Fruit fly (Drosophila melanogaster): Measurements from ENCODE around the gene CG1504.
"Not testable (repeated sequence)": the region's sequence is repeated elsewhere in the genome, so short reads cannot be mapped to it uniquely, and the experiment has no call there.

The CG1504 gene

dm6 chrX:20330278-20330677, at the start of gene CG1504:
CG1504 (minus strand) TSS chrX:20330372.
- TF ChIP-seq CG8478 (optimal IDR thresholded peaks at IDR 0.05) = no peak
- TF ChIP-seq CTCF (optimal IDR thresholded peaks at IDR 0.05) = peak in 1 of 2 experiments; percentile 16

- TF ChIP-seq CG8478 (optimal IDR thresholded peaks at IDR 0.05) (no peak), CTCF (optimal IDR thresholded peaks at IDR 0.05) (no peak)
Observed at dm6 chrX:20376422-20376821, 46.2 kb upstream of the CG1504 start, which contains the start of gene CG12679. CG12679 (minus strand) TSS chrX:20376522.

dm6 chrX:20342205-20342604, 12.0 kb upstream of the CG1504 start:
- TF ChIP-seq CTCF (optimal IDR thresholded peaks at IDR 0.05) (no peak), CG8478 (optimal IDR thresholded peaks at IDR 0.05) (no peak)

- TF ChIP-seq CTCF (optimal IDR thresholded peaks at IDR 0.05) (no peak), CG8478 (optimal IDR thresholded peaks at IDR 0.05) (no peak)
Observed at dm6 chrX:20327144-20327543, 3.0 kb downstream of the CG1504 start, which contains the start of gene CG1631. CG1631 (plus strand) TSS chrX:20327444.

dm6 chrX:20269669-20270068, 60.5 kb downstream of the CG1504 start, which contains the start of gene Inx6:
Inx6 (minus strand) TSS chrX:20269769.
- no peak for TF ChIP-seq CG8478 (optimal IDR thresholded peaks at IDR 0.05)
- TF ChIP-seq CTCF (optimal IDR thresholded peaks at IDR 0.05) = no peak

dm6 chrX:20258939-20259338, 71.2 kb downstream of the CG1504 start, which contains the start of gene CG42577:
CG42577 (plus strand) TSS chrX:20259239.
- TF ChIP-seq CTCF, CG8478 (optimal IDR thresholded peaks at IDR 0.05): not testable (repeated sequence)

dm6 chrX:20256849-20257590, 73.2 kb downstream of the CG1504 start, which contains the start of gene CG17065:
CG17065 (minus strand) TSS chrX:20257199.
- TF ChIP-seq CTCF (optimal IDR thresholded peaks at IDR 0.05) = peak in 1 of 2 experiments; percentile 23
- TF ChIP-seq CG8478 (optimal IDR thresholded peaks at IDR 0.05) = no peak

dm6 chrX:20255977-20256376, 74.2 kb downstream of the CG1504 start:
- TF ChIP-seq CTCF (optimal IDR thresholded peaks at IDR 0.05) (no peak), CG8478 (optimal IDR thresholded peaks at IDR 0.05) (no peak)
